Fruit fly (Drosophila melanogaster) whole organism, embryonic: Measurements from ENCODE around the gene CG44406.
A peak's percentile ranks its signal among the peaks of the same experiment; 100 is the strongest.

Experiments used
- CG10267 ChIP-seq: fragments of 200-800 bp; sonication (Bioruptor generic); optimal IDR thresholded peaks from 2 replicates; lab custom pipeline; 2018; ENCODE audit warnings: missing biosample characterization, mild to moderate bottlenecking, missing genetic modification characterization, moderate library complexity
- CG10274 ChIP-seq: fragments of 200-800 bp; sonication (Bioruptor generic); optimal IDR thresholded peaks from 3 replicates; lab custom pipeline; 2017; ENCODE audit warnings: missing biosample characterization, mild to moderate bottlenecking, missing genetic modification characterization
- CG10959 ChIP-seq: fragments of 200-800 bp; sonication (Bioruptor generic); IDR thresholded peaks from 2 replicates; pipeline ENCODE4 v1.3.6; 2022; ENCODE audit warnings: missing biosample characterization, missing genetic modification characterization
- CG11398 ChIP-seq: fragments of 200-800 bp; sonication (Bioruptor generic); optimal IDR thresholded peaks from 2 replicates; lab custom pipeline; 2016; ENCODE audit warnings: missing biosample characterization, missing genetic modification characterization
- CG14860 ChIP-seq: fragments of 200-800 bp; sonication (Bioruptor generic); IDR thresholded peaks from 3 replicates; pipeline ENCODE4 v1.3.6; 2022; ENCODE audit warnings: missing biosample characterization, missing genetic modification characterization; ENCODE audit not compliant: partially characterized antibody
- CG15514 ChIP-seq: fragments of 200-800 bp; sonication (Bioruptor generic); optimal IDR thresholded peaks from 3 replicates; lab custom pipeline; 2017; ENCODE audit warnings: missing biosample characterization, missing genetic modification characterization, mild to moderate bottlenecking, moderate library complexity, missing genetic modification reagents
- CG15696 ChIP-seq: fragments of 200-800 bp; sonication (Bioruptor generic); optimal IDR thresholded peaks from 2 replicates; lab custom pipeline; 2019; ENCODE audit warnings: missing biosample characterization, mild to moderate bottlenecking, missing genetic modification characterization, moderate library complexity
- CG1832 ChIP-seq: fragments of 200-800 bp; sonication (Bioruptor generic); optimal IDR thresholded peaks from 2 replicates; lab custom pipeline; 2017; ENCODE audit warnings: missing biosample characterization, mild to moderate bottlenecking, missing genetic modification characterization, inconsistent platforms
- CG2129 ChIP-seq: fragments of 200-800 bp; sonication (Bioruptor generic); IDR thresholded peaks from 2 replicates; pipeline ENCODE4 v1.3.6; 2022; ENCODE audit warnings: missing biosample characterization, missing genetic modification characterization; ENCODE audit not compliant: partially characterized antibody
- CG30403 ChIP-seq: fragments of 200-800 bp; sonication (Bioruptor generic); optimal IDR thresholded peaks from 3 replicates; lab custom pipeline; 2016; ENCODE audit warnings: missing biosample characterization, missing genetic modification characterization
- CG34422 ChIP-seq: fragments of 200-800 bp; sonication (Bioruptor generic); IDR thresholded peaks from 3 replicates; pipeline ENCODE4 v1.3.6; 2022; ENCODE audit warnings: missing biosample characterization, missing genetic modification characterization
- CG3726 ChIP-seq: fragments of 200-800 bp; sonication (Bioruptor generic); IDR thresholded peaks from 3 replicates; pipeline ENCODE4, ENCODE4 v1.3.6; 2022; ENCODE audit warnings: missing biosample characterization, missing genetic modification characterization
- CG4617 ChIP-seq: fragments of 200-800 bp; sonication (Bioruptor generic); optimal IDR thresholded peaks from 3 replicates; lab custom pipeline; 2016; ENCODE audit warnings: missing biosample characterization, missing genetic modification characterization, borderline replicate concordance
- CG5245 ChIP-seq: fragments of 200-800 bp; sonication (Bioruptor generic); optimal IDR thresholded peaks from 3 replicates; lab custom pipeline; 2016; ENCODE audit warnings: missing biosample characterization, missing genetic modification characterization
- CG6765 ChIP-seq: fragments of 200-800 bp; sonication (Bioruptor generic); optimal IDR thresholded peaks from 3 replicates; lab custom pipeline; 2017; ENCODE audit warnings: missing biosample characterization, mild to moderate bottlenecking, missing genetic modification characterization
- CG7271 ChIP-seq: fragments of 200-800 bp; sonication (Bioruptor generic); optimal IDR thresholded peaks from 2 replicates; lab custom pipeline; 2018; ENCODE audit warnings: missing biosample characterization, mild to moderate bottlenecking, missing genetic modification characterization, moderate library complexity
- CG7556 ChIP-seq: fragments of 200-800 bp; sonication (Bioruptor generic); optimal IDR thresholded peaks from 2 replicates; lab custom pipeline; 2017; ENCODE audit warnings: missing biosample characterization, mild to moderate bottlenecking, missing genetic modification characterization
- CG7987 ChIP-seq: fragments of 200-800 bp; sonication (Bioruptor generic); optimal IDR thresholded peaks from 2 replicates; lab custom pipeline; 2018; ENCODE audit warnings: missing biosample characterization, mild to moderate bottlenecking, missing genetic modification characterization, moderate library complexity
- CG9932 ChIP-seq: fragments of 200-800 bp; sonication (Bioruptor generic); IDR thresholded peaks from 2 replicates; pipeline ENCODE4 v1.3.6; 2022; ENCODE audit warnings: missing biosample characterization, missing genetic modification characterization
- Dp ChIP-seq: fragments of 200-800 bp; sonication (Bioruptor generic); optimal IDR thresholded peaks from 2 replicates; lab custom pipeline; 2018; ENCODE audit warnings: missing biosample characterization, mild to moderate bottlenecking, missing genetic modification characterization, moderate library complexity
- E2f1 ChIP-seq: fragments of 200-800 bp; sonication (Bioruptor generic); IDR thresholded peaks from 2 replicates; pipeline ENCODE4 v1.3.6; 2022; ENCODE audit warnings: missing biosample characterization, missing genetic modification characterization
- HLHmδ ChIP-seq: fragments of 200-800 bp; sonication (Bioruptor generic); optimal IDR thresholded peaks from 2 replicates; lab custom pipeline; 2018; ENCODE audit warnings: missing biosample characterization, mild to moderate bottlenecking, missing genetic modification characterization, moderate library complexity
- MESR4 ChIP-seq: fragments of 200-800 bp; sonication (Bioruptor generic); optimal IDR thresholded peaks from 2 replicates; lab custom pipeline; 2018; ENCODE audit warnings: missing biosample characterization, mild to moderate bottlenecking, missing genetic modification characterization, moderate library complexity
- NC2β ChIP-seq: fragments of 200-800 bp; sonication (Bioruptor generic); optimal IDR thresholded peaks from 2 replicates; lab custom pipeline; 2016; ENCODE audit warnings: missing biosample characterization, missing genetic modification characterization
- Sry-β ChIP-seq: fragments of 200-800 bp; sonication (Bioruptor generic); optimal IDR thresholded peaks from 2 replicates; lab custom pipeline; 2018; ENCODE audit warnings: missing biosample characterization, mild to moderate bottlenecking, missing genetic modification characterization, moderate library complexity
- Trl ChIP-seq, 3 experiments: fragments of >200 bp in 2 of 3; fragments of 200-800 bp in 1 of 3; sonication (Bioruptor generic) in 1 of 3; optimal IDR thresholded peaks; 2 replicates in 1 of 3; 3 replicates in 2 of 3; lab custom pipeline; 2016 to 2017; ENCODE audit warnings: missing biosample characterization in 1 of 3, missing genetic modification characterization in 1 of 3
- amos ChIP-seq: fragments of 200-800 bp; sonication (Bioruptor generic); IDR thresholded peaks from 2 replicates; pipeline ENCODE4 v1.3.6; 2022; ENCODE audit warnings: missing biosample characterization, missing genetic modification characterization; ENCODE audit not compliant: partially characterized antibody
- ato ChIP-seq: fragments of 200-800 bp; sonication (Bioruptor generic); IDR thresholded peaks from 2 replicates; pipeline ENCODE4 v1.3.6; 2022; ENCODE audit warnings: missing biosample characterization, missing genetic modification characterization; ENCODE audit not compliant: partially characterized antibody
- az2 ChIP-seq: fragments of 200-800 bp; sonication (Bioruptor generic); optimal IDR thresholded peaks from 3 replicates; lab custom pipeline; 2016; ENCODE audit warnings: missing biosample characterization, missing genetic modification characterization
- bigmax ChIP-seq: fragments of 200-800 bp; sonication (Bioruptor generic); optimal IDR thresholded peaks from 2 replicates; lab custom pipeline; 2018; ENCODE audit warnings: missing biosample characterization, mild to moderate bottlenecking, missing genetic modification characterization
- chm ChIP-seq: fragments of 200-800 bp; sonication (Bioruptor generic); IDR thresholded peaks from 2 replicates; pipeline ENCODE4 v1.3.6; 2022; ENCODE audit warnings: missing biosample characterization, missing genetic modification characterization
- chn ChIP-seq: fragments of 200-800 bp; sonication (Bioruptor generic); optimal IDR thresholded peaks from 2 replicates; lab custom pipeline; 2016; ENCODE audit warnings: missing biosample characterization, missing genetic modification characterization
- crol ChIP-seq: fragments of 200-800 bp; sonication (Bioruptor generic); IDR thresholded peaks from 2 replicates; pipeline ENCODE4 v1.3.6; 2022; ENCODE audit warnings: missing biosample characterization, missing genetic modification characterization
- dimm ChIP-seq: fragments of 200-800 bp; sonication (Bioruptor generic); IDR thresholded peaks from 2 replicates; pipeline ENCODE4 v1.3.6; 2022; ENCODE audit warnings: missing biosample characterization, missing genetic modification characterization
- dpn ChIP-seq, 2 experiments: fragments of 200-800 bp; sonication (Bioruptor generic); optimal IDR thresholded peaks; 3 replicates each; lab custom pipeline; 2016; ENCODE audit warnings: missing biosample characterization in 2 of 2, missing genetic modification characterization in 2 of 2
- ewg ChIP-seq: fragments of 200-800 bp; sonication (Bioruptor generic); optimal IDR thresholded peaks from 3 replicates; lab custom pipeline; 2017; ENCODE audit warnings: mild to moderate bottlenecking, missing biosample characterization, missing genetic modification reagents, missing genetic modification characterization
- exex ChIP-seq: fragments of 200-800 bp; sonication (Bioruptor generic); optimal IDR thresholded peaks from 4 replicates; lab custom pipeline; 2018; ENCODE audit warnings: missing biosample characterization, mild to moderate bottlenecking, missing genetic modification characterization, moderate library complexity
- fd3F ChIP-seq: fragments of 200-800 bp; sonication (Bioruptor generic); optimal IDR thresholded peaks from 2 replicates; lab custom pipeline; 2018; ENCODE audit warnings: missing biosample characterization, mild to moderate bottlenecking, missing genetic modification characterization, moderate library complexity
- fd96Cb ChIP-seq: fragments of 200-800 bp; sonication (Bioruptor generic); optimal IDR thresholded peaks from 2 replicates; lab custom pipeline; 2018; ENCODE audit warnings: missing biosample characterization, mild to moderate bottlenecking, missing genetic modification characterization, moderate library complexity
- gro ChIP-seq: fragments of 200-800 bp; sonication (Bioruptor generic); optimal IDR thresholded peaks from 2 replicates; lab custom pipeline; 2016; ENCODE audit warnings: missing biosample characterization, missing genetic modification characterization
- gsb ChIP-seq: fragments of 200-800 bp; sonication (Bioruptor generic); IDR thresholded peaks from 2 replicates; pipeline ENCODE4 v1.3.6; 2022; ENCODE audit warnings: missing biosample characterization, missing genetic modification characterization
- gsb-n ChIP-seq: fragments of 200-800 bp; sonication (Bioruptor generic); optimal IDR thresholded peaks from 3 replicates; lab custom pipeline; 2018; ENCODE audit warnings: missing biosample characterization, mild to moderate bottlenecking, missing genetic modification characterization
- nerfin-1 ChIP-seq: fragments of 200-800 bp; sonication (Bioruptor generic); optimal IDR thresholded peaks from 3 replicates; lab custom pipeline; 2019; ENCODE audit warnings: missing biosample characterization, mild to moderate bottlenecking, missing genetic modification characterization, moderate library complexity
- psq ChIP-seq: fragments of 200-800 bp; sonication (Bioruptor generic); optimal IDR thresholded peaks from 2 replicates; lab custom pipeline; 2017; ENCODE audit warnings: missing biosample characterization, missing genetic modification characterization
- run ChIP-seq: fragments of 200-800 bp; sonication (Bioruptor generic); optimal IDR thresholded peaks from 3 replicates; lab custom pipeline; 2018; ENCODE audit warnings: missing biosample characterization, mild to moderate bottlenecking, missing genetic modification characterization
- sc ChIP-seq, 3 experiments: fragments of >200 bp in 2 of 3; fragments of 200-800 bp in 1 of 3; sonication (Bioruptor generic) in 1 of 3; optimal IDR thresholded peaks; 2 replicates in 2 of 3; 3 replicates in 1 of 3; lab custom pipeline; 2017; ENCODE audit warnings: mild to moderate bottlenecking in 1 of 3, missing biosample characterization in 1 of 3, missing genetic modification characterization in 1 of 3, missing genetic modification reagents in 1 of 3
- slbo ChIP-seq: fragments of 200-800 bp; sonication (Bioruptor generic); IDR thresholded peaks from 2 replicates; pipeline ENCODE4 v1.3.6; 2022; ENCODE audit warnings: missing biosample characterization, missing genetic modification characterization
- tap ChIP-seq: fragments of 200-800 bp; optimal IDR thresholded peaks from 3 replicates; lab custom pipeline; 2019; ENCODE audit warnings: missing biosample characterization, mild to moderate bottlenecking, missing genetic modification characterization, moderate library complexity
- tgo ChIP-seq: fragments of 200-800 bp; sonication (Bioruptor generic); IDR thresholded peaks from 3 replicates; pipeline ENCODE4 v1.3.6; 2022; ENCODE audit warnings: missing biosample characterization, missing genetic modification characterization
- tio ChIP-seq: fragments of 200-800 bp; sonication (Bioruptor generic); optimal IDR thresholded peaks from 2 replicates; lab custom pipeline; 2017; ENCODE audit warnings: missing biosample characterization, missing genetic modification characterization, inconsistent platforms

CG44406 gene

DNA sequence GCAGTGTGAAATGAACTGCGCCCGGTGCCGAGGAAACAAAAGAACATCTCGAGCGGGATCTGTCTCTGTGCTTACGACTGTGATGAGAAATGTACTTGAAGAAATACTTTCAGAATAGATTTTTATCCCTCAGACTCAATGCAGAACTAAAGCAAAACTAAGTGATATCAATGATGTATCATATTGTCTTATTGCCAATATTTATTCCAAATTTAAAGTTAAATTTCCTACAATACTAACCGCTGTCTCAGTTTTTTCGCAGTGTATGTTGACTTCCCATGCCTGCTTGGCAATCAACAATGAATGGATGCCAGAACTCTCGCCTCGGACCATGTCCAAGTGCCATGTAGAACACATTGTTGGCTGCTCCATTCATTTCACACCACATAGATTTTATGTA, 45.4 kb upstream of the CG44406 start (continued):
- TF ChIP-seq CG15514 (GFP tag; lab: Kevin White, UChicago) (peak; percentile 8), nerfin-1 (tag; lab: Kevin White, UChicago) (no peak), CG6765 (GFP tag; lab: Kevin White, UChicago) (no peak), NC2β (GFP tag; lab: Kevin White, UChicago) (no peak), gsb-n (tag; lab: Kevin White, UChicago) (no peak), CG7987 (no peak), CG10959 (GFP tag; lab: Robert Waterston, UW) (no peak), psq (no peak), Dp (GFP tag; lab: Kevin White, UChicago) (no peak), Trl (optimal IDR thresholded peaks at IDR 0.05; lab: Kevin White, UChicago) (no peak), Trl (GFP tag; optimal IDR thresholded peaks at IDR 0.05; lab: Kevin White, UChicago) (no peak), crol (GFP tag; lab: Robert Waterston, UW) (no peak), MESR4 (GFP tag; lab: Kevin White, UChicago) (no peak), fd96Cb (tag; lab: Kevin White, UChicago) (no peak), amos (GFP tag; lab: Robert Waterston, UW) (no peak), tio (GFP tag; lab: Kevin White, UChicago) (no peak), CG4617 (GFP tag; lab: Kevin White, UChicago) (no peak), CG1832 (GFP tag; lab: Kevin White, UChicago) (no peak), CG15696 (no peak), slbo (peak; percentile 46), run (tag; lab: Kevin White, UChicago) (no peak), az2 (GFP tag; lab: Kevin White, UChicago) (no peak), CG10267 (tag; lab: Kevin White, UChicago) (no peak), HLHmδ (GFP tag; lab: Kevin White, UChicago) (no peak), Sry-β (no peak), CG5245 (GFP tag; lab: Kevin White, UChicago) (no peak), gro (GFP tag; lab: Kevin White, UChicago) (no peak), sc (optimal IDR thresholded peaks at IDR 0.05; lab: Kevin White, UChicago) (no peak), sc (GFP tag; optimal IDR thresholded peaks at IDR 0.05; lab: Kevin White, UChicago) (no peak), dimm (GFP tag; lab: Robert Waterston, UW) (no peak), gsb (GFP tag; lab: Robert Waterston, UW) (no peak), CG7271 (tag; lab: Kevin White, UChicago) (no peak), tap (tag; lab: Kevin White, UChicago) (no peak), ewg (no peak), CG11398 (GFP tag; lab: Kevin White, UChicago) (no peak), tgo (GFP tag; lab: Robert Waterston, UW) (no peak), CG34422 (no peak), chm (GFP tag; lab: Robert Waterston, UW) (no peak), ato (GFP tag; lab: Robert Waterston, UW) (no peak), chn (GFP tag; lab: Kevin White, UChicago) (no peak), CG2129 (GFP tag; lab: Robert Waterston, UW) (no peak), dpn (GFP tag; optimal IDR thresholded peaks at IDR 0.05; lab: Kevin White, UChicago) (no peak), CG9932 (GFP tag; lab: Robert Waterston, UW) (peak; percentile 31; the same call in 1 of the 2 replicates), fd3F (GFP tag; lab: Kevin White, UChicago) (no peak), CG30403 (no peak), bigmax (GFP tag; lab: Kevin White, UChicago) (no peak), CG3726 (GFP tag; lab: Robert Waterston, UW) (no peak), CG10274 (GFP tag; lab: Kevin White, UChicago) (no peak), exex (tag; lab: Kevin White, UChicago) (no peak), CG14860 (no peak), E2f1 (GFP tag; lab: Robert Waterston, UW) (no peak), CG7556 (no peak)
